Worm (Caenorhabditis elegans): ENCODE measurements around the gene arr-1.

DNA sequence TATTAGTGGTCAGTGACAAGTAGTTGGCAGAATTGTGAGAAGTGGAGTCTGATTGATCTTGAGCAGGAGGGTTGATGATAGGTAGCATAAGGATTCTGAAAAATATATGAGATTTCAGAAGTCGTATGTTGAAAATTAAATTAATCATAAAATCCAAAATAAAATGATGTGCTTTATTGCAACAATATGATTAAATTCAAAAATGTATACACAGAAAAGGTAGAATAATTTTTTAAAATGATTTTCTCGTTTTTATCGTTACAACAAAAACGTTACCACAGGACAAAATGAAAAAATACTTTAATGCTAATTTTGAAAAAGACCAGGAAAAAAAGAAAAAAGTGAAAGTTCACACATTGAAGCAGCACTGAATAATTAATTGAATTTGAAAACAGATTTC is 48.1 kb upstream of the arr-1 start, which contains the start of gene ZC13.10:
- no peak for TF ChIP-seq cog-1 (tag; optimal IDR thresholded peaks at IDR 0.05)
- TF ChIP-seq ztf-23 (GFP tag; IDR thresholded peaks at IDR 0.05): no peak
- TF ChIP-seq tab-1 (GFP tag; IDR thresholded peaks at IDR 0.05): no peak
- no peak for TF ChIP-seq med-1 (GFP tag; optimal IDR thresholded peaks at IDR 0.05; ENCODE audit: insufficient read depth)

All from whole organism, midembryonic.